Worm (Caenorhabditis elegans) whole organism, L3 larva: ENCODE results near the gene B0280.9.

ENCODE experiments used
- ZK546.5 ChIP-seq: sonication (generic microtip); optimal IDR thresholded peaks from 2 replicates; lab custom pipeline; 2017; ENCODE audit warnings: missing biosample characterization, missing genetic modification characterization
- aly-2 ChIP-seq: fragments of 150-350 bp; optimal IDR thresholded peaks from 2 replicates; lab custom pipeline; 2014; ENCODE audit warnings: missing biosample characterization, missing genetic modification characterization
- ama-1 ChIP-seq: fragments of 150-350 bp; optimal IDR thresholded peaks from 2 replicates; lab custom pipeline; 2018
- ceh-28 ChIP-seq: fragments of 150-350 bp; optimal IDR thresholded peaks from 2 replicates; lab custom pipeline; 2014; ENCODE audit warnings: missing biosample characterization, missing genetic modification reagents, missing genetic modification characterization
- ceh-82 ChIP-seq: fragments of 150-350 bp; optimal IDR thresholded peaks from 2 replicates; lab custom pipeline; 2014; ENCODE audit warnings: missing biosample characterization, missing genetic modification characterization
- egl-27 ChIP-seq: sonication (generic microtip); optimal IDR thresholded peaks from 4 replicates; lab custom pipeline; 2017; ENCODE audit warnings: missing biosample characterization, missing genetic modification reagents, missing genetic modification characterization
- elt-1 ChIP-seq: fragments of 150-350 bp; optimal IDR thresholded peaks from 2 replicates; lab custom pipeline; 2014; ENCODE audit warnings: missing biosample characterization, missing genetic modification characterization
- elt-2 ChIP-seq: sonication (generic microtip); optimal IDR thresholded peaks from 2 replicates; lab custom pipeline; 2016; ENCODE audit warnings: missing genetic modification reagents, mild to moderate bottlenecking, missing genetic modification characterization, missing compliant biosample characterization
- elt-3 ChIP-seq, 3 experiments: fragments of 150-350 bp in 1 of 3; sonication (generic microtip) in 2 of 3; optimal IDR thresholded peaks; 2 replicates in 2 of 3; 4 replicates in 1 of 3; lab custom pipeline; 2014 to 2017; ENCODE audit warnings: missing biosample characterization in 3 of 3, missing genetic modification characterization in 3 of 3
- eor-1 ChIP-seq, 2 experiments: fragments of 150-350 bp; optimal IDR thresholded peaks; 2 replicates each; lab custom pipeline; 2014 to 2018; ENCODE audit warnings: missing biosample characterization in 2 of 2, missing genetic modification characterization in 2 of 2
- fkh-2 ChIP-seq: fragments of 150-350 bp; optimal IDR thresholded peaks from 2 replicates; lab custom pipeline; 2014; ENCODE audit warnings: missing biosample characterization, missing genetic modification reagents, missing genetic modification characterization
- fos-1 ChIP-seq: fragments of 150-350 bp; optimal IDR thresholded peaks from 2 replicates; lab custom pipeline; 2014; ENCODE audit warnings: missing biosample characterization, missing genetic modification characterization
- hmg-11 ChIP-seq: sonication (generic microtip); optimal IDR thresholded peaks from 2 replicates; lab custom pipeline; 2016; ENCODE audit warnings: missing genetic modification characterization, missing compliant biosample characterization
- jun-1 ChIP-seq: fragments of 150-350 bp; optimal IDR thresholded peaks from 2 replicates; lab custom pipeline; 2014; ENCODE audit warnings: missing biosample characterization, missing genetic modification reagents, missing genetic modification characterization
- lin-15B ChIP-seq: fragments of 150-350 bp; optimal IDR thresholded peaks from 2 replicates; lab custom pipeline; 2014; ENCODE audit warnings: missing biosample characterization, missing genetic modification characterization
- lin-39 ChIP-seq: fragments of 150-350 bp; optimal IDR thresholded peaks from 2 replicates; lab custom pipeline; 2018; ENCODE audit warnings: missing biosample characterization, missing genetic modification reagents, missing genetic modification characterization
- lsy-12 ChIP-seq: sonication (generic microtip); optimal IDR thresholded peaks from 2 replicates; lab custom pipeline; 2016; ENCODE audit warnings: mild to moderate bottlenecking, missing genetic modification characterization, missing compliant biosample characterization
- mdl-1 ChIP-seq: fragments of 150-350 bp; optimal IDR thresholded peaks from 2 replicates; lab custom pipeline; 2014; ENCODE audit warnings: missing biosample characterization, missing genetic modification characterization
- mml-1 ChIP-seq: fragments of 150-350 bp; sonication (generic microtip); optimal IDR thresholded peaks from 3 replicates; lab custom pipeline; 2014; ENCODE audit warnings: missing biosample characterization, missing genetic modification characterization
- nfya-1 ChIP-seq: sonication (generic microtip); optimal IDR thresholded peaks from 2 replicates; lab custom pipeline; 2017; ENCODE audit warnings: missing genetic modification characterization, mild to moderate bottlenecking, missing compliant biosample characterization, antibody characterized with exemption, moderate library complexity; ENCODE audit not compliant: insufficient read depth
- nhr-11 ChIP-seq: fragments of 150-350 bp; optimal IDR thresholded peaks from 2 replicates; lab custom pipeline; 2014; ENCODE audit warnings: missing biosample characterization, missing genetic modification characterization
- nhr-12 ChIP-seq: fragments of 150-350 bp; optimal IDR thresholded peaks from 2 replicates; lab custom pipeline; 2014; ENCODE audit warnings: missing biosample characterization, missing genetic modification characterization
- nhr-23 ChIP-seq: fragments of 150-350 bp; optimal IDR thresholded peaks from 2 replicates; lab custom pipeline; 2014; ENCODE audit warnings: missing biosample characterization, missing genetic modification reagents, missing genetic modification characterization
- nhr-237 ChIP-seq: fragments of 150-350 bp; optimal IDR thresholded peaks from 2 replicates; lab custom pipeline; 2014; ENCODE audit warnings: missing biosample characterization, missing genetic modification characterization
- nhr-25 ChIP-seq: sonication (generic microtip); optimal IDR thresholded peaks from 2 replicates; lab custom pipeline; 2017; ENCODE audit warnings: missing biosample characterization, missing genetic modification characterization
- nhr-28 ChIP-seq: fragments of 150-350 bp; optimal IDR thresholded peaks from 2 replicates; lab custom pipeline; 2014; ENCODE audit warnings: missing biosample characterization, missing genetic modification characterization
- nhr-43 ChIP-seq: sonication (generic microtip); optimal IDR thresholded peaks from 2 replicates; lab custom pipeline; 2016; ENCODE audit warnings: mild to moderate bottlenecking, missing genetic modification characterization, missing compliant biosample characterization; ENCODE audit not compliant: poor library complexity, severe bottlenecking
- nhr-67 ChIP-seq: fragments of 150-350 bp; optimal IDR thresholded peaks from 2 replicates; lab custom pipeline; 2014; ENCODE audit warnings: missing biosample characterization, missing genetic modification characterization
- nhr-77 ChIP-seq: fragments of 150-350 bp; optimal IDR thresholded peaks from 2 replicates; lab custom pipeline; 2014; ENCODE audit warnings: missing biosample characterization, missing genetic modification characterization
- pha-4 ChIP-seq: fragments of 150-350 bp; optimal IDR thresholded peaks from 2 replicates; lab custom pipeline; 2014; ENCODE audit warnings: missing biosample characterization, missing genetic modification reagents, missing genetic modification characterization
- pqm-1 ChIP-seq: fragments of 150-350 bp; optimal IDR thresholded peaks from 2 replicates; lab custom pipeline; 2017; ENCODE audit warnings: missing biosample characterization, missing genetic modification characterization, inconsistent platforms
- skn-1 ChIP-seq: fragments of 150-350 bp; optimal IDR thresholded peaks from 2 replicates; lab custom pipeline; 2014; ENCODE audit warnings: missing biosample characterization, missing genetic modification characterization
- snpc-4 ChIP-seq: fragments of 150-350 bp; optimal IDR thresholded peaks from 2 replicates; lab custom pipeline; 2014; ENCODE audit warnings: missing biosample characterization, missing genetic modification characterization
- tbx-2 ChIP-seq: sonication (generic microtip); optimal IDR thresholded peaks from 2 replicates; lab custom pipeline; 2016; ENCODE audit warnings: mild to moderate bottlenecking, missing genetic modification characterization, missing compliant biosample characterization
- unc-39 ChIP-seq: sonication (generic microtip); optimal IDR thresholded peaks from 4 replicates; lab custom pipeline; 2017; ENCODE audit warnings: missing biosample characterization, missing genetic modification characterization
- unc-62 ChIP-seq: fragments of 150-350 bp; sonication (generic microtip); optimal IDR thresholded peaks from 4 replicates; lab custom pipeline; 2014; ENCODE audit warnings: missing biosample characterization, missing genetic modification reagents, missing genetic modification characterization
- zag-1 ChIP-seq: fragments of 150-350 bp; optimal IDR thresholded peaks from 2 replicates; lab custom pipeline; 2014; ENCODE audit warnings: missing biosample characterization, missing genetic modification characterization
- ztf-11 ChIP-seq: fragments of 150-350 bp; optimal IDR thresholded peaks from 2 replicates; lab custom pipeline; 2014; ENCODE audit warnings: missing biosample characterization, missing genetic modification characterization

The B0280.9 gene

DNA sequence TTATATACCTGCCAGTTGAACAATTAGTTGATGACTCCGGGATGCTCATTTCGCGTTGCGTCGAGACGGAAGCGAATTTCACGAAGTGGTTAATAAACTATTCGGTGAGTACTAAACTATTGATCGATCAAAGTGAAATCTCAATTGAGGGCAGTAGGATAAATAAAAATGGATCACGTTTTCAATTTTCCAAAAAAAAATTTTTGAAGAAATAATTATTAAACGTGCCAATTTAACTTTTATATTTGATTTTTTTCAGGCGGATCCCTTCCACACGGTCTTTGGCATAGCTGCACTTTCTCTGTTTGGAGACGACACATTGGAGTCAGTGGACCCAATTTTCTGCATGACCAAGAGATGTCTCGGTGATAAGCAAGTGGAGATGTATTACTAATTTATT lies 13.3 kb upstream of the B0280.9 start, which contains the start of gene B0280.17:
TSS of gene B0280.17 (minus strand) at position 101 of the 400 bp plus-strand sequence.
- TF ChIP-seq aly-2 (tag; lab: Kevin White, UChicago) (no peak), nhr-25 (no peak), nhr-28 (no peak), hmg-11 (no peak), eor-1 (tag; optimal IDR thresholded peaks at IDR 0.05; lab: Kevin White, UChicago) (no peak), pqm-1 (no peak), nhr-12 (tag; lab: Kevin White, UChicago) (no peak), fos-1 (tag; lab: Kevin White, UChicago) (no peak), ceh-82 (no peak), jun-1 (tag; lab: Kevin White, UChicago) (no peak), nhr-77 (tag; lab: Kevin White, UChicago) (no peak), unc-62 (no peak), mdl-1 (tag; lab: Kevin White, UChicago) (no peak), nhr-43 (tag; lab: Kevin White, UChicago) (no peak)
- TF ChIP-seq, all 47 proteins: peak for 0

DNA sequence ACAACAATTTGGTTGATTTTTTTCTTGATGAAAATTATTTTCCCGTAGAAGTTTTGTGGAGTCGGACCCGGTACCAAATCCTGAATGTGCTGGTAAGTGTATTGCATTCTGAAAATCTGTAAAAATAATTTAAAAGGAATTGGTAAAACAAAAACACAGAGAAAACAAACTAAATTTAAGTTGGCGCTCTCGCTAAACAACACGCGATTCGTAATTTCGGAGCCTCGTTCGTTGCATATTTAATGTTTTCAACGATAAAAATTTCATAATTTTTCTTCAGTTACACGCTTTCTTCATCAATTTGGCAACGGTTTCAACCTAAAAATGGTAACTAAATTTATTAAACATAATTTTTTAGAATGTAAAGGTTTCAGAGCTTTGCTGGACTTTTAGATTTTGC lies 10.9 kb upstream of the B0280.9 start, which contains the start of the genes pot-1 and ggtb-1:
TSS of gene pot-1 (minus strand) at position 120 of the 400 bp plus-strand sequence.
TSS of gene ggtb-1 (plus strand) at position 208 of the 400 bp plus-strand sequence.
- TF ChIP-seq pha-4 (tag; lab: Kevin White, UChicago) (peak; percentile 31), nhr-25 (no peak), elt-2 (tag; lab: Kevin White, UChicago) (no peak), lin-15B (tag; lab: Kevin White, UChicago) (peak; percentile 5), nfya-1 (tag; lab: Kevin White, UChicago) (peak; percentile 6)

DNA sequence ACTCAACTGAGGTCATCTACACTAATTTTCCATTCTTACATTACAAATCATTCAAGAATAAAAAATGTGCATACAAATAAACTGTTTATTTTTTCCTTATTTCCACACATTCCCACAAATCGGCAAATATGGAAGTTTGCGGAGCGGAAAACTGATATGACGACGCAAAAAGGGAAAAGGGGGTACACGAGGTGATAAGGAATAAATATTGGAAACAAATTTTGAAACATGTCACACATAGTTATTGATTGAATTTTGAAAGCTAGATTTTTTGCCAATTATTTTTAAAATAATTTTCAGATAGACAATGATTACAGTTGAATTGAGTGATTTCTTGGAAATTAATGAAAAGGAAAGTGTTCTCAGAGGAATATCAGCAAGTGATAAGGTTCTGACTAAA lies 5.9 kb upstream of the B0280.9 start, which contains the start of gene viro-2:
TSS of gene viro-2 (plus strand) at position 301 of the 400 bp plus-strand sequence.
- TF ChIP-seq elt-2 (tag; lab: Kevin White, UChicago), result peak; percentile 25

DNA sequence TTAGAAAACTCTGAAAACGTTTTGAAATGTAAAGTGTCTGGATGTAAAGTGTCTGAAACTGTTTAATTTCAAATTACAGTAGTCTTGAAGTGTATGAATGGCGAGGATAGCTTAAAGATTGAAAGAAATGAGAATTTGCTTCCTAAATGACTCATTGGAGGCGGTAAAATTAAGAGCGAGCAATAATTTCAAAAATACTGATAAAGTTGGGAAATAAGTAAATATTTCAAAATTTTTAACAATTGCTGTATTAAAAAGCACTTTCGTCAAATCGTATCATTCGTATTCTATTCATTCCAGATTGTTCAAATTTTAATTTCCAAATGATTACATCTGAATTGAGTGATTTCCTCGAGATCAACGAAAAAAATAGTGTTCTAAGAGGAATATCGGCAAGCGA lies 1.7 kb upstream of the B0280.9 start, which contains the start of gene B0280.2:
TSS of gene B0280.2 (plus strand) at position 301 of the 400 bp plus-strand sequence.
- TF ChIP-seq nhr-28 (no peak), lin-39 (tag; lab: Kevin White, UChicago) (no peak)
- TF ChIP-seq, all 47 proteins: peak for 0

DNA sequence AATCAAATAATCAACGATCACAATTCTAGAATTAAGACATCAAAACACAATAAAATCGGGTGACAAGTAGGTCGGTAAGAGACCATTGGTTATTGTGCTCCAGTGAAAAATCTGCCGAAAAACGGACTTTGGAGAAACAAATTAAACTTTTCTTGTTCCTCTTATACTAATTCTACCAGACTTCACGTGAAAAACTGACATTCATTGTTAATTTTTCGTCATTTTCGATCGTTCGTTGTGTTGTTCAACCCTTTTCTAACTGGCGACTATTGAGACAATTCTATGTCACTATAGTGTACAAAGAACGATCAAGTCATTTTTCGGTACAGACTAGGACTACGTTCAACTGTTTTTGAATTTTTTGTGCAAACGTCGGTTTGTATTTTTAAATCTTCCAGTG lies 2.2 kb downstream of the B0280.9 start:
- no peak for TF ChIP-seq nhr-12 (tag; lab: Kevin White, UChicago)
- TF ChIP-seq pqm-1, result peak; percentile 63
- peak; percentile 68 for TF ChIP-seq nhr-23 (tag; lab: Kevin White, UChicago)
- TF ChIP-seq nhr-25, result peak; percentile 42
- no peak for TF ChIP-seq nhr-11 (tag; lab: Kevin White, UChicago)
- peak; percentile 22 for TF ChIP-seq jun-1 (tag; lab: Kevin White, UChicago)
- peak; percentile 46 for TF ChIP-seq egl-27
- TF ChIP-seq nhr-77 (tag; lab: Kevin White, UChicago), result no peak
- peak; percentile 31 for TF ChIP-seq pha-4 (tag; lab: Kevin White, UChicago)
- TF ChIP-seq elt-2 (tag; lab: Kevin White, UChicago), result peak; percentile 26
- peak; percentile 28 for TF ChIP-seq nhr-43 (tag; lab: Kevin White, UChicago)
- TF ChIP-seq ztf-11 (tag; lab: Kevin White, UChicago), result no peak
- TF ChIP-seq, all 47 proteins: peak for 8

DNA sequence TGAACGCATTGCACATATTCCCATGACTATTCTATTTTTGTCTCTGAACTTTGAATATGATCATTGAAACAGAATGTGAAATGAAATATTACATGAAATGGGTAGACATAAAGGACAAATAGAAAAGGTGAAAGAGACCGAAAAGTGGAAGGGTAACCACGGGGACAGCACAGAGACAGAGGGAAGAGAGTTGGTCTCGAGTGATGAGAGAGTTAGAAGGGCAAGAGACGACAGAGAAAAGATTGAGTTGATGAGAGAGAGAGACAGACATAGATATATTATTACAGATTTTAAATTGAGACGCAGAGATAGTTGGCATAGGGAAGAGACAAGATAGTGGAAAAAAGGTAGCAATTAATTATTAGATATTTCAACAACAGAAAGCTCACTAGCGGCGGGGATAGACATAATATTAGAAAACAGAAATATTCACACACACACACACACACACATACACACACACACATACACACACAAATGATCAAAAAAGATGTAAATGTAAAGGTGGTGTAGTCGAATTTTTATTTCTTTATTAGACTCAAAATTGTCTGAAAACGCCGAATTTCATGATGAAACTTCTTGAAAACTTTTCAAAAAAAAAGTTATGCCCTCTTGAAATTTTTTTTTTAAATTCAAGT lies 6.0 kb downstream of the B0280.9 start:
- TF ChIP-seq lin-15B (tag; lab: Kevin White, UChicago) (peak; percentile 25), mdl-1 (tag; lab: Kevin White, UChicago) (peak; percentile 22), ZK546.5 (tag; lab: Kevin White, UChicago) (no peak), snpc-4 (tag; lab: Kevin White, UChicago) (peak; percentile 45), tbx-2 (tag; lab: Kevin White, UChicago) (no peak), nhr-237 (tag; lab: Kevin White, UChicago) (no peak), pqm-1 (peak; percentile 74), ztf-11 (tag; lab: Kevin White, UChicago) (no peak), egl-27 (peak; percentile 87), nhr-43 (tag; lab: Kevin White, UChicago) (peak; percentile 59), skn-1 (tag; lab: Kevin White, UChicago) (peak; percentile 71), ceh-28 (tag; lab: Kevin White, UChicago) (peak; percentile 41), nhr-23 (tag; lab: Kevin White, UChicago) (peak; percentile 62), mml-1 (tag; lab: Kevin White, UChicago) (no peak), pha-4 (tag; lab: Kevin White, UChicago) (peak; percentile 89), jun-1 (tag; lab: Kevin White, UChicago) (peak; percentile 76), unc-39 (tag; lab: Kevin White, UChicago) (no peak), eor-1 (tag; optimal IDR thresholded peaks at IDR 0.05; lab: Kevin White, UChicago) (no peak), elt-1 (tag; lab: Kevin White, UChicago) (peak; percentile 45), nhr-25 (peak; percentile 85), elt-3 (tag; optimal IDR thresholded peaks at IDR 0.05; lab: Kevin White, UChicago) (no peak), fkh-2 (tag; lab: Kevin White, UChicago) (no peak), hmg-11 (peak; percentile 28), nfya-1 (tag; lab: Kevin White, UChicago) (peak; percentile 73), elt-2 (tag; lab: Kevin White, UChicago) (peak; percentile 68), zag-1 (tag; lab: Kevin White, UChicago) (no peak), unc-62 (no peak), ama-1 (no peak), nhr-67 (tag; lab: Kevin White, UChicago) (no peak), lsy-12 (tag; lab: Kevin White, UChicago) (peak; percentile 3)
